Fruit fly (Drosophila melanogaster) whole organism, embryonic: Measurements from ENCODE around the gene CG12171.

Experiments used
- Adf1 ChIP-seq: fragments of 200-800 bp; sonication (Bioruptor generic); IDR thresholded peaks from 2 replicates; pipeline ENCODE4 v1.3.6; 2022; ENCODE audit warnings: missing biosample characterization, missing genetic modification characterization
- Atf3 ChIP-seq: fragments of 200-800 bp; sonication (Bioruptor generic); optimal IDR thresholded peaks from 3 replicates; lab custom pipeline; 2016; ENCODE audit warnings: missing biosample characterization, missing genetic modification characterization
- CG10959 ChIP-seq: fragments of 200-800 bp; sonication (Bioruptor generic); IDR thresholded peaks from 2 replicates; pipeline ENCODE4 v1.3.6; 2022; ENCODE audit warnings: missing biosample characterization, missing genetic modification characterization
- CG10979 ChIP-seq: fragments of 200-800 bp; sonication (Bioruptor generic); optimal IDR thresholded peaks from 2 replicates; lab custom pipeline; 2018; ENCODE audit warnings: missing biosample characterization, mild to moderate bottlenecking, missing genetic modification characterization, moderate library complexity
- CG11504 ChIP-seq: fragments of 200-800 bp; sonication (Bioruptor generic); optimal IDR thresholded peaks from 3 replicates; lab custom pipeline; 2019; ENCODE audit warnings: missing biosample characterization, mild to moderate bottlenecking, missing genetic modification characterization, moderate library complexity
- CG13424 ChIP-seq: fragments of 200-800 bp; sonication (Bioruptor generic); optimal IDR thresholded peaks from 2 replicates; lab custom pipeline; 2019; ENCODE audit warnings: missing biosample characterization, mild to moderate bottlenecking, missing genetic modification characterization, moderate library complexity
- CG13775 ChIP-seq: fragments of 200-800 bp; sonication (Bioruptor generic); optimal IDR thresholded peaks from 3 replicates; lab custom pipeline; 2017; ENCODE audit warnings: missing biosample characterization, mild to moderate bottlenecking, missing genetic modification characterization
- CG14441 ChIP-seq: fragments of 200-800 bp; sonication (Bioruptor generic); IDR thresholded peaks from 2 replicates; pipeline ENCODE4 v1.3.6; 2022; ENCODE audit warnings: missing biosample characterization, missing genetic modification characterization
- CG15073 ChIP-seq: fragments of 200-800 bp; sonication (Bioruptor generic); optimal IDR thresholded peaks from 2 replicates; lab custom pipeline; 2016; ENCODE audit warnings: missing biosample characterization, missing genetic modification characterization
- CG15269 ChIP-seq: fragments of 200-800 bp; sonication (Bioruptor generic); optimal IDR thresholded peaks from 2 replicates; lab custom pipeline; 2018; ENCODE audit warnings: missing biosample characterization, mild to moderate bottlenecking, missing genetic modification characterization, moderate library complexity
- CG1602 ChIP-seq: fragments of 200-800 bp; sonication (Bioruptor generic); optimal IDR thresholded peaks from 3 replicates; lab custom pipeline; 2016; ENCODE audit warnings: missing biosample characterization, missing genetic modification characterization
- CG16779 ChIP-seq: fragments of 200-800 bp; sonication (Bioruptor generic); IDR thresholded peaks from 2 replicates; pipeline ENCODE4 v1.3.6; 2022; ENCODE audit warnings: missing biosample characterization, missing genetic modification characterization
- CG17359 ChIP-seq: fragments of 200-800 bp; sonication (Bioruptor generic); optimal IDR thresholded peaks from 3 replicates; lab custom pipeline; 2018; ENCODE audit warnings: missing biosample characterization, mild to moderate bottlenecking, missing genetic modification characterization, moderate library complexity
- CG17829 ChIP-seq: fragments of 200-800 bp; optimal IDR thresholded peaks from 2 replicates; lab custom pipeline; 2019; ENCODE audit warnings: missing biosample characterization, mild to moderate bottlenecking, missing genetic modification characterization, moderate library complexity
- CG2199 ChIP-seq: fragments of 200-800 bp; sonication (Bioruptor generic); IDR thresholded peaks from 3 replicates; pipeline ENCODE4 v1.3.6; 2022; ENCODE audit warnings: missing biosample characterization, missing genetic modification characterization
- CG3065 ChIP-seq: fragments of 200-800 bp; sonication (Bioruptor generic); optimal IDR thresholded peaks from 2 replicates; lab custom pipeline; 2016; ENCODE audit warnings: missing biosample characterization, missing genetic modification characterization
- CG42726 ChIP-seq: fragments of 200-800 bp; sonication (Bioruptor generic); IDR thresholded peaks from 2 replicates; pipeline ENCODE4 v1.3.6; 2022; ENCODE audit warnings: missing biosample characterization, missing genetic modification characterization; ENCODE audit not compliant: partially characterized antibody
- CG4328 ChIP-seq: fragments of 200-800 bp; sonication (Bioruptor generic); optimal IDR thresholded peaks from 3 replicates; lab custom pipeline; 2017; ENCODE audit warnings: missing biosample characterization, missing genetic modification reagents, missing genetic modification characterization
- CG5180 ChIP-seq: fragments of 200-800 bp; sonication (Bioruptor generic); optimal IDR thresholded peaks from 3 replicates; lab custom pipeline; 2017; ENCODE audit warnings: missing biosample characterization, missing genetic modification characterization, mild to moderate bottlenecking, moderate library complexity, missing genetic modification reagents
- CG5245 ChIP-seq: fragments of 200-800 bp; sonication (Bioruptor generic); optimal IDR thresholded peaks from 3 replicates; lab custom pipeline; 2016; ENCODE audit warnings: missing biosample characterization, missing genetic modification characterization
- CG7556 ChIP-seq: fragments of 200-800 bp; sonication (Bioruptor generic); optimal IDR thresholded peaks from 2 replicates; lab custom pipeline; 2017; ENCODE audit warnings: missing biosample characterization, mild to moderate bottlenecking, missing genetic modification characterization
- CG7928 ChIP-seq: fragments of 200-800 bp; sonication (Bioruptor generic); optimal IDR thresholded peaks from 2 replicates; lab custom pipeline; 2017; ENCODE audit warnings: missing biosample characterization, mild to moderate bottlenecking, missing genetic modification characterization
- CHES-1-like ChIP-seq: fragments of 200-800 bp; sonication (Bioruptor generic); optimal IDR thresholded peaks from 2 replicates; lab custom pipeline; 2016; ENCODE audit warnings: missing biosample characterization, missing genetic modification characterization
- Dad ChIP-seq: fragments of 200-800 bp; sonication (Bioruptor generic); optimal IDR thresholded peaks from 3 replicates; lab custom pipeline; 2016; ENCODE audit warnings: missing biosample characterization, missing genetic modification characterization
- Fer2 ChIP-seq: fragments of 200-800 bp; sonication (Bioruptor generic); optimal IDR thresholded peaks from 2 replicates; lab custom pipeline; 2018; ENCODE audit warnings: missing biosample characterization, mild to moderate bottlenecking, missing genetic modification characterization, moderate library complexity
- HLH54F ChIP-seq: fragments of 200-800 bp; sonication (Bioruptor generic); optimal IDR thresholded peaks from 3 replicates; lab custom pipeline; 2016; ENCODE audit warnings: missing biosample characterization, missing genetic modification characterization
- Optix ChIP-seq: fragments of 200-800 bp; sonication (Bioruptor generic); IDR thresholded peaks from 3 replicates; pipeline ENCODE4 v1.3.6; 2022; ENCODE audit warnings: missing biosample characterization, missing genetic modification characterization
- Ptx1 ChIP-seq: fragments of 200-800 bp; sonication (Bioruptor generic); IDR thresholded peaks from 2 replicates; pipeline ENCODE4 v1.3.6; 2022; ENCODE audit warnings: missing biosample characterization, missing genetic modification characterization
- Sin3A ChIP-seq: fragments of >200 bp; optimal IDR thresholded peaks from 2 replicates; lab custom pipeline; 2018
- Taf1 ChIP-seq: fragments of 200-800 bp; sonication (Bioruptor generic); IDR thresholded peaks from 2 replicates; pipeline ENCODE4 v1.3.6; 2022; ENCODE audit warnings: missing biosample characterization, missing genetic modification characterization
- cg ChIP-seq: fragments of 200-800 bp; sonication (Bioruptor generic); optimal IDR thresholded peaks from 3 replicates; lab custom pipeline; 2019; ENCODE audit warnings: missing biosample characterization, mild to moderate bottlenecking, missing genetic modification characterization, moderate library complexity
- chif ChIP-seq, 2 experiments: fragments of 200-800 bp; sonication (Bioruptor generic); optimal IDR thresholded peaks; 3 replicates each; lab custom pipeline; 2016; ENCODE audit warnings: missing biosample characterization in 2 of 2, missing genetic modification characterization in 2 of 2
- dpn ChIP-seq, 2 experiments: fragments of 200-800 bp; sonication (Bioruptor generic); optimal IDR thresholded peaks; 3 replicates each; lab custom pipeline; 2016; ENCODE audit warnings: missing biosample characterization in 2 of 2, missing genetic modification characterization in 2 of 2
- ems ChIP-seq: fragments of 200-800 bp; sonication (Bioruptor generic); optimal IDR thresholded peaks from 3 replicates; lab custom pipeline; 2016; ENCODE audit warnings: missing biosample characterization, missing genetic modification characterization
- ewg ChIP-seq: fragments of 200-800 bp; sonication (Bioruptor generic); optimal IDR thresholded peaks from 3 replicates; lab custom pipeline; 2017; ENCODE audit warnings: mild to moderate bottlenecking, missing biosample characterization, missing genetic modification reagents, missing genetic modification characterization
- gro ChIP-seq: fragments of 200-800 bp; sonication (Bioruptor generic); optimal IDR thresholded peaks from 2 replicates; lab custom pipeline; 2016; ENCODE audit warnings: missing biosample characterization, missing genetic modification characterization
- insv ChIP-seq, 2 experiments: fragments of 200-800 bp; sonication (Bioruptor generic); optimal IDR thresholded peaks; 3 replicates each; lab custom pipeline; 2016 to 2018; ENCODE audit warnings: missing biosample characterization in 2 of 2, missing genetic modification characterization in 2 of 2
- inv ChIP-seq: fragments of 200-800 bp; sonication (Bioruptor generic); IDR thresholded peaks from 2 replicates; pipeline ENCODE4 v1.3.6; 2022; ENCODE audit warnings: missing biosample characterization, missing genetic modification characterization; ENCODE audit not compliant: partially characterized antibody
- jigr1 ChIP-seq: fragments of 200-800 bp; sonication (Bioruptor generic); IDR thresholded peaks from 3 replicates; pipeline ENCODE4 v1.3.6; 2022; ENCODE audit warnings: missing biosample characterization, missing genetic modification characterization
- jing ChIP-seq: fragments of 200-800 bp; sonication (Bioruptor generic); optimal IDR thresholded peaks from 2 replicates; lab custom pipeline; 2018; ENCODE audit warnings: missing biosample characterization, mild to moderate bottlenecking, missing genetic modification characterization
- luna ChIP-seq: fragments of 200-800 bp; sonication (Bioruptor generic); optimal IDR thresholded peaks from 2 replicates; lab custom pipeline; 2016; ENCODE audit warnings: missing biosample characterization, missing genetic modification characterization
- mirr ChIP-seq: fragments of 200-800 bp; sonication (Bioruptor generic); optimal IDR thresholded peaks from 3 replicates; lab custom pipeline; 2018; ENCODE audit warnings: missing biosample characterization, mild to moderate bottlenecking, missing genetic modification characterization
- phol ChIP-seq: fragments of 200-800 bp; sonication (Bioruptor generic); optimal IDR thresholded peaks from 3 replicates; lab custom pipeline; 2018; ENCODE audit warnings: missing biosample characterization, mild to moderate bottlenecking, missing genetic modification characterization, moderate library complexity
- repo ChIP-seq: fragments of 200-800 bp; sonication (Bioruptor generic); optimal IDR thresholded peaks from 2 replicates; lab custom pipeline; 2016; ENCODE audit warnings: missing biosample characterization, missing genetic modification characterization
- schlank ChIP-seq: fragments of 200-800 bp; sonication (Bioruptor generic); optimal IDR thresholded peaks from 2 replicates; lab custom pipeline; 2018; ENCODE audit warnings: missing biosample characterization, mild to moderate bottlenecking, missing genetic modification characterization
- sima ChIP-seq: fragments of 200-800 bp; sonication (Bioruptor generic); optimal IDR thresholded peaks from 2 replicates; lab custom pipeline; 2016; ENCODE audit warnings: missing biosample characterization, missing genetic modification characterization
- ssp ChIP-seq: fragments of 200-800 bp; sonication (Bioruptor generic); IDR thresholded peaks from 2 replicates; pipeline ENCODE4 v1.3.6; 2022; ENCODE audit warnings: missing biosample characterization, missing genetic modification characterization
- twi ChIP-seq: fragments of 200-800 bp; optimal IDR thresholded peaks from 2 replicates; lab custom pipeline; 2019; ENCODE audit warnings: missing biosample characterization, mild to moderate bottlenecking, missing genetic modification characterization, moderate library complexity
- vvl ChIP-seq: fragments of 200-800 bp; sonication (Bioruptor generic); IDR thresholded peaks from 2 replicates; pipeline ENCODE4 v1.3.6; 2022; ENCODE audit warnings: missing biosample characterization, missing genetic modification characterization
- z ChIP-seq: fragments of 200-800 bp; sonication (Bioruptor generic); IDR thresholded peaks from 3 replicates; pipeline ENCODE4 v1.3.6; 2022; ENCODE audit warnings: missing biosample characterization, missing genetic modification characterization

Gene CG12171

dm6 chr3R:5682921-5683748 is 49.7 kb downstream of the CG12171 start (continued):
- no peak for TF ChIP-seq luna
- TF ChIP-seq CG10959 (GFP tag; lab: Robert Waterston, UW) = no peak
- TF ChIP-seq HLH54F (GFP tag; lab: Kevin White, UChicago) = no peak
- TF ChIP-seq inv (GFP tag; lab: Robert Waterston, UW) = no peak
- no peak for TF ChIP-seq Sin3A (lab: Kevin White, UChicago)
- TF ChIP-seq jigr1 (GFP tag; lab: Robert Waterston, UW) = no peak
- TF ChIP-seq CG17359 (tag; lab: Kevin White, UChicago) = peak; percentile 77
- no peak for TF ChIP-seq CG16779
- TF ChIP-seq vvl (GFP tag; lab: Robert Waterston, UW) = peak; percentile 59
- TF ChIP-seq chif (GFP tag; optimal IDR thresholded peaks at IDR 0.05; lab: Kevin White, UChicago) = peak; percentile 13 to 60
- TF ChIP-seq twi (tag; lab: Kevin White, UChicago) = peak; percentile 14
- no peak for TF ChIP-seq CG5180 (GFP tag; lab: Kevin White, UChicago)
- no peak for TF ChIP-seq CG11504 (tag; lab: Kevin White, UChicago)
- TF ChIP-seq CG42726 (GFP tag; lab: Robert Waterston, UW) = no peak; the same call in 1 of the 2 replicates
- peak; percentile 73 for TF ChIP-seq CG13424
- no peak for TF ChIP-seq Optix (GFP tag; lab: Robert Waterston, UW)
- peak; percentile 29 for TF ChIP-seq Atf3 (GFP tag; lab: Kevin White, UChicago)
- no peak for TF ChIP-seq ssp (GFP tag; lab: Robert Waterston, UW)
- TF ChIP-seq CG13775 (GFP tag; lab: Kevin White, UChicago) = peak; percentile 13
- TF ChIP-seq schlank (tag; lab: Kevin White, UChicago) = no peak
- peak; percentile 28 for TF ChIP-seq CG1602 (GFP tag; lab: Kevin White, UChicago)
- peak; percentile 79 for TF ChIP-seq phol
- TF ChIP-seq z (GFP tag; lab: Robert Waterston, UW) = no peak
- no peak for TF ChIP-seq ems (GFP tag; lab: Kevin White, UChicago)
- TF ChIP-seq Dad (GFP tag; lab: Kevin White, UChicago) = peak; percentile 22
- peak in 1 of 2 experiments; percentile 72 for TF ChIP-seq insv (GFP tag; optimal IDR thresholded peaks at IDR 0.05; lab: Kevin White, UChicago)
- TF ChIP-seq mirr (GFP tag; lab: Kevin White, UChicago) = no peak
- TF ChIP-seq repo = no peak
- TF ChIP-seq CG2199 = no peak
- peak; percentile 54 for TF ChIP-seq ewg (GFP tag; lab: Kevin White, UChicago)
- TF ChIP-seq Adf1 (GFP tag; lab: Robert Waterston, UW) = no peak
- no peak for TF ChIP-seq gro
- peak; percentile 76 for TF ChIP-seq CG17829 (tag; lab: Kevin White, UChicago)
- TF ChIP-seq CG7556 (GFP tag; lab: Kevin White, UChicago) = peak; percentile 58
- TF ChIP-seq cg (GFP tag; lab: Kevin White, UChicago) = no peak
- TF ChIP-seq CG5245 (GFP tag; lab: Kevin White, UChicago) = peak; percentile 56
- no peak for TF ChIP-seq CG7928 (GFP tag; lab: Kevin White, UChicago)
- peak; percentile 50 for TF ChIP-seq Ptx1 (GFP tag; lab: Robert Waterston, UW)
- no peak for TF ChIP-seq CG3065 (GFP tag; lab: Kevin White, UChicago)
- TF ChIP-seq CG15269 (tag; lab: Kevin White, UChicago) = no peak
- TF ChIP-seq CG10979 (tag; lab: Kevin White, UChicago) = peak; percentile 82
- no peak for TF ChIP-seq Fer2 (tag; lab: Kevin White, UChicago)
- no peak for TF ChIP-seq Taf1
- no peak for TF ChIP-seq CG15073
- TF ChIP-seq jing (GFP tag; lab: Kevin White, UChicago) = peak; percentile 50
- no peak for TF ChIP-seq CHES-1-like (GFP tag; lab: Kevin White, UChicago)
- peak; percentile 2 to 39 for TF ChIP-seq dpn (GFP tag; optimal IDR thresholded peaks at IDR 0.05; lab: Kevin White, UChicago)
- TF ChIP-seq CG4328 (GFP tag; lab: Kevin White, UChicago) = no peak
- TF ChIP-seq sima (GFP tag; lab: Kevin White, UChicago) = peak; percentile 1
- TF ChIP-seq CG14441 (GFP tag; lab: Robert Waterston, UW) = no peak; the same call in 1 of the 2 replicates
